Fruit fly (Drosophila melanogaster): ENCODE measurements around the gene gammaTub23C.

The gammaTub23C gene

dm6 chr2L:2987681-2988381 is 15.1 kb downstream of the gammaTub23C start, which contains the start of the genes Chd1 and Bem46 (continued):
- peak; percentile 63 for TF ChIP-seq CG12744 (GFP tag; optimal IDR thresholded peaks at IDR 0.05)
- no peak for TF ChIP-seq Dfd (GFP tag; optimal IDR thresholded peaks at IDR 0.05)
- TF ChIP-seq gro (GFP tag; optimal IDR thresholded peaks at IDR 0.05), result peak; percentile 27
- peak; percentile 84 for TF ChIP-seq CG13296 (GFP tag; optimal IDR thresholded peaks at IDR 0.05)
- TF ChIP-seq Scr (GFP tag; IDR thresholded peaks at IDR 0.05; ENCODE audit: partially characterized antibody), result peak; percentile 74
- peak; percentile 90 for TF ChIP-seq Chrac-16 (GFP tag; optimal IDR thresholded peaks at IDR 0.05)
- no peak for TF ChIP-seq ato (GFP tag; IDR thresholded peaks at IDR 0.05; ENCODE audit: partially characterized antibody)
- TF ChIP-seq BEAF-32 (GFP tag; optimal IDR thresholded peaks at IDR 0.05), result peak; percentile 75
- TF ChIP-seq grau (tag; optimal IDR thresholded peaks at IDR 0.05), result peak; percentile 99
- TF ChIP-seq kah (GFP tag; optimal IDR thresholded peaks at IDR 0.05), result peak; percentile 96
- peak; percentile 41; the same call in 1 of the 2 replicates for TF ChIP-seq E2f2 (GFP tag; IDR thresholded peaks at IDR 0.05)
- TF ChIP-seq zen (tag; optimal IDR thresholded peaks at IDR 0.05), result peak; percentile 83
- peak; percentile 89 for TF ChIP-seq Ssrp (tag; optimal IDR thresholded peaks at IDR 0.05)
- 0 out of 2 replicates have a peak, but pooled peaks have one; percentile 6 for TF ChIP-seq CG16779 (GFP tag; IDR thresholded peaks at IDR 0.05)
- peak; percentile 59 to 79 for TF ChIP-seq chif (GFP tag; optimal IDR thresholded peaks at IDR 0.05)
- TF ChIP-seq CG3065 (GFP tag; optimal IDR thresholded peaks at IDR 0.05), result peak; percentile 61
- no peak for TF ChIP-seq cg (GFP tag; optimal IDR thresholded peaks at IDR 0.05)
- peak; percentile 68 for TF ChIP-seq CG6654 (GFP tag; optimal IDR thresholded peaks at IDR 0.05)
- peak; percentile 76 for TF ChIP-seq CG11695 (GFP tag; IDR thresholded peaks at IDR 0.05)
- TF ChIP-seq Oli (tag; optimal IDR thresholded peaks at IDR 0.05), result peak; percentile 81
- TF ChIP-seq Jarid2 (GFP tag; optimal IDR thresholded peaks at IDR 0.05), result no peak
- no peak for TF ChIP-seq CG11504 (tag; optimal IDR thresholded peaks at IDR 0.05)
- peak; percentile 75 for TF ChIP-seq Awh (GFP tag; IDR thresholded peaks at IDR 0.05)
- TF ChIP-seq sob (GFP tag; IDR thresholded peaks at IDR 0.05), result peak; percentile 80
- TF ChIP-seq CG13624 (GFP tag; optimal IDR thresholded peaks at IDR 0.05), result peak; percentile 63
- TF ChIP-seq eve (GFP tag; optimal IDR thresholded peaks at IDR 0.05), result no peak
- peak; percentile 79 for TF ChIP-seq HHEX (GFP tag; optimal IDR thresholded peaks at IDR 0.05)
- peak; percentile 54 for TF ChIP-seq Sry-δ (GFP tag; optimal IDR thresholded peaks at IDR 0.05)
- peak; percentile 6 for TF ChIP-seq CHES-1-like (GFP tag; optimal IDR thresholded peaks at IDR 0.05)
- no peak for TF ChIP-seq CG2199 (GFP tag; IDR thresholded peaks at IDR 0.05)
- TF ChIP-seq Spps (tag; optimal IDR thresholded peaks at IDR 0.05), result peak; percentile 46
- peak; percentile 72 for TF ChIP-seq pum (GFP tag; optimal IDR thresholded peaks at IDR 0.05)
- TF ChIP-seq run (tag; optimal IDR thresholded peaks at IDR 0.05), result peak; percentile 26
- peak; percentile 10 for TF ChIP-seq MESR4 (GFP tag; optimal IDR thresholded peaks at IDR 0.05)
- no peak for TF ChIP-seq CG42726 (GFP tag; IDR thresholded peaks at IDR 0.05; ENCODE audit: partially characterized antibody)
- peak; percentile 81 for TF ChIP-seq CG3281 (GFP tag; optimal IDR thresholded peaks at IDR 0.05)
- peak; percentile 38 for TF ChIP-seq CG7928 (GFP tag; optimal IDR thresholded peaks at IDR 0.05)
- peak; percentile 79; the same call in 2 of the 3 replicates for TF ChIP-seq Mrtf (GFP tag; IDR thresholded peaks at IDR 0.05)
- TF ChIP-seq zf30C (GFP tag; optimal IDR thresholded peaks at IDR 0.05), result no peak
- peak; percentile 65; the same call in 1 of the 2 replicates for TF ChIP-seq dimm (GFP tag; IDR thresholded peaks at IDR 0.05)
- peak; percentile 48; the same call in 1 of the 2 replicates for TF ChIP-seq Gsc (GFP tag; IDR thresholded peaks at IDR 0.05)
- peak; percentile 37 for TF ChIP-seq crc (GFP tag; optimal IDR thresholded peaks at IDR 0.05)
- peak; percentile 66 for TF ChIP-seq CG8765 (GFP tag; IDR thresholded peaks at IDR 0.05)
- TF ChIP-seq zfh1 (GFP tag; IDR thresholded peaks at IDR 0.05), result peak; percentile 82
- peak; percentile 35 for TF ChIP-seq Myb (GFP tag; optimal IDR thresholded peaks at IDR 0.05)
- TF ChIP-seq E2f1 (GFP tag; IDR thresholded peaks at IDR 0.05), result peak; percentile 77
- TF ChIP-seq ems (GFP tag; optimal IDR thresholded peaks at IDR 0.05), result peak; percentile 69
- TF ChIP-seq grn (GFP tag; optimal IDR thresholded peaks at IDR 0.05), result no peak
- peak; percentile 89 for TF ChIP-seq Dbx (GFP tag; IDR thresholded peaks at IDR 0.05)
- TF ChIP-seq CG33213 (GFP tag; optimal IDR thresholded peaks at IDR 0.05), result no peak
